Worm (Caenorhabditis elegans): Measurements from ENCODE around the gene R07E5.5.

Gene R07E5.5

ce11 chrIII:4359208-4359607 is 38.0 kb upstream of the R07E5.5 start:
- TF ChIP-seq ama-1 (optimal IDR thresholded peaks at IDR 0.05) (no peak), fkh-8 (tag; optimal IDR thresholded peaks at IDR 0.05) (no peak), pax-3 (tag; optimal IDR thresholded peaks at IDR 0.05) (no peak), nhr-12 (tag; optimal IDR thresholded peaks at IDR 0.05) (no peak), ceh-63 (GFP tag; optimal IDR thresholded peaks at IDR 0.05) (no peak), C34B4.2 (tag; optimal IDR thresholded peaks at IDR 0.05) (no peak), unc-30 (tag; optimal IDR thresholded peaks at IDR 0.05) (no peak), nhr-71 (tag; optimal IDR thresholded peaks at IDR 0.05) (no peak), efl-1 (optimal IDR thresholded peaks at IDR 0.05) (no peak), efl-1 (GFP tag; optimal IDR thresholded peaks at IDR 0.05 in 1 of 2) (peak in 1 of 2 experiments; percentile 44), isw-1 (GFP tag; IDR thresholded peaks at IDR 0.05) (no peak), sptf-1 (tag; optimal IDR thresholded peaks at IDR 0.05) (no peak), snu-23 (GFP tag; optimal IDR thresholded peaks at IDR 0.05) (no peak), lsy-2 (tag; optimal IDR thresholded peaks at IDR 0.05) (no peak), lin-14 (GFP tag; optimal IDR thresholded peaks at IDR 0.05) (peak; percentile 19), lin-13 (GFP tag; optimal IDR thresholded peaks at IDR 0.05) (no peak), mab-9 (GFP tag; IDR thresholded peaks at IDR 0.05) (no peak), elt-2 (tag; optimal IDR thresholded peaks at IDR 0.05) (no peak), C04F5.9 (tag; optimal IDR thresholded peaks at IDR 0.05) (no peak), nhr-20 (tag; optimal IDR thresholded peaks at IDR 0.05) (no peak), skn-1 (tag; optimal IDR thresholded peaks at IDR 0.05) (no peak), unc-86 (tag; optimal IDR thresholded peaks at IDR 0.05) (no peak), mep-1 (tag; optimal IDR thresholded peaks at IDR 0.05) (no peak), rnt-1 (tag; optimal IDR thresholded peaks at IDR 0.05) (peak; percentile 40), ces-1 (GFP tag; optimal IDR thresholded peaks at IDR 0.05) (no peak), dsc-1 (tag; optimal IDR thresholded peaks at IDR 0.05) (no peak), unc-130 (tag; optimal IDR thresholded peaks at IDR 0.05) (no peak), ceh-8 (GFP tag; optimal IDR thresholded peaks at IDR 0.05) (no peak)

ce11 chrIII:4359900-4360299 is 37.3 kb upstream of the R07E5.5 start:
- TF ChIP-seq unc-86 (tag; optimal IDR thresholded peaks at IDR 0.05) (no peak), tbx-2 (tag; optimal IDR thresholded peaks at IDR 0.05) (no peak), Y116A8C.19 (tag; optimal IDR thresholded peaks at IDR 0.05; ENCODE audit: borderline replicate concordance) (no peak), jun-1 (tag; optimal IDR thresholded peaks at IDR 0.05) (no peak), swsn-7 (tag; optimal IDR thresholded peaks at IDR 0.05) (no peak), egl-27 (tag; optimal IDR thresholded peaks at IDR 0.05) (no peak), nhr-71 (tag; optimal IDR thresholded peaks at IDR 0.05) (no peak), sptf-1 (tag; optimal IDR thresholded peaks at IDR 0.05) (no peak), fkh-8 (tag; optimal IDR thresholded peaks at IDR 0.05) (no peak), zip-4 (GFP tag; optimal IDR thresholded peaks at IDR 0.05) (no peak), nhr-11 (tag; optimal IDR thresholded peaks at IDR 0.05) (no peak), snpc-4 (tag; optimal IDR thresholded peaks at IDR 0.05) (no peak), nhr-12 (tag; optimal IDR thresholded peaks at IDR 0.05) (no peak), nhr-20 (tag; optimal IDR thresholded peaks at IDR 0.05) (no peak), alr-1 (tag; optimal IDR thresholded peaks at IDR 0.05; ENCODE audit: borderline replicate concordance) (no peak), lin-13 (GFP tag; optimal IDR thresholded peaks at IDR 0.05) (no peak), elt-2 (tag; optimal IDR thresholded peaks at IDR 0.05) (no peak)

- no peak for TF ChIP-seq Y116A8C.19 (tag; optimal IDR thresholded peaks at IDR 0.05; ENCODE audit: borderline replicate concordance)
- TF ChIP-seq nhr-90 (tag; optimal IDR thresholded peaks at IDR 0.05; ENCODE audit: poor library complexity): peak; percentile 47
- no peak for TF ChIP-seq dsc-1 (tag; optimal IDR thresholded peaks at IDR 0.05)
- peak in 1 of 2 experiments; percentile 55 for TF ChIP-seq lin-35 (GFP tag; optimal IDR thresholded peaks at IDR 0.05)
- TF ChIP-seq nhr-85 (tag): peak; percentile 71
- peak; percentile 36 for TF ChIP-seq nhr-47 (tag; optimal IDR thresholded peaks at IDR 0.05)
- TF ChIP-seq nhr-19 (GFP tag; conservative IDR thresholded peaks at IDR 0.05): peak; percentile 28
- peak; percentile 48 for TF ChIP-seq rnt-1 (tag; optimal IDR thresholded peaks at IDR 0.05)
- peak in 1 of 2 experiments; percentile 17 for TF ChIP-seq efl-1 (optimal IDR thresholded peaks at IDR 0.05)
- TF ChIP-seq efl-1 (GFP tag; optimal IDR thresholded peaks at IDR 0.05 in 1 of 2): peak in 1 of 2 experiments; percentile 55
- TF ChIP-seq nhr-71 (tag; optimal IDR thresholded peaks at IDR 0.05): peak; percentile 32
- peak; percentile 3 for TF ChIP-seq xbp-1 (tag; optimal IDR thresholded peaks at IDR 0.05)
- TF ChIP-seq nhr-20 (tag; optimal IDR thresholded peaks at IDR 0.05): peak; percentile 20
- peak; percentile 10 for TF ChIP-seq swsn-7 (tag; optimal IDR thresholded peaks at IDR 0.05)
- TF ChIP-seq zip-4 (GFP tag; optimal IDR thresholded peaks at IDR 0.05): no peak
- TF ChIP-seq snu-23 (GFP tag; optimal IDR thresholded peaks at IDR 0.05): peak; percentile 49
Measured at ce11 chrIII:4362332-4362731, 34.9 kb upstream of the R07E5.5 start.

Data from whole organism, L1 larva.